Worm (Caenorhabditis elegans): Measurements from ENCODE around the gene ZC506.1.

DNA sequence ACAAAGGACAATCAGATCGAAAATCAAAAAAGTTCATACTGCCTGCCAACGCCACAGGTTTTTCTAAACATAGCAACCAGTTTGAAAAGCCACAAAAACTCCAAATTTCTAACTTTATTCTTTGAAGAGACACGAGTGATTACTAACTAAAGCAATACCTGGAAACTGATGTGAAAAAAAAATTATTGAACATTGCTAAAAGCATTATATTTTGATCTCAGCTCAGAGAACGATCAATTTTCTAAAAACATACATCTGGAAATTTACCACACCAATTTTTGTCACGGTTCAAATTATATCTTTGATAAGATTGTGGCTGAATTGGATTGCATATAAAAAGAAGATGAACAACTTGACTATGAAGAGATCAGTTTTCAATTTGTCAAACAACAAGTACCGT is 1.3 kb upstream of the ZC506.1 start:
- TF ChIP-seq nhr-237 (tag; optimal IDR thresholded peaks at IDR 0.05) (no peak), elt-3 (tag; optimal IDR thresholded peaks at IDR 0.05) (no peak), tbx-2 (tag; optimal IDR thresholded peaks at IDR 0.05) (no peak), ztf-11 (tag; optimal IDR thresholded peaks at IDR 0.05) (no peak)

Data from whole organism, L3 larva.